Worm (Caenorhabditis elegans) whole organism, late embryonic: ENCODE measurements around the gene ZK105.5.
A peak's percentile ranks its signal among the peaks of the same experiment; 100 is the strongest.

Source experiments
- C38D4.7 ChIP-seq: fragments of 200-800 bp; sonication (Bioruptor generic); optimal IDR thresholded peaks from 2 replicates; lab custom pipeline; 2018; ENCODE audit warnings: mild to moderate bottlenecking, missing genetic modification characterization, moderate library complexity, missing compliant biosample characterization
- F13H6.1 ChIP-seq: sonication (generic microtip); optimal IDR thresholded peaks from 2 replicates; lab custom pipeline; 2016; ENCODE audit warnings: missing genetic modification characterization, missing compliant biosample characterization
- K02D7.2 ChIP-seq: sonication (generic microtip); optimal IDR thresholded peaks from 2 replicates; lab custom pipeline; 2017; ENCODE audit warnings: mild to moderate bottlenecking, missing genetic modification characterization, missing compliant biosample characterization
- Y22D7AL.16 ChIP-seq: sonication (generic microtip); optimal IDR thresholded peaks from 2 replicates; lab custom pipeline; 2016; ENCODE audit warnings: missing genetic modification characterization, missing compliant biosample characterization
- ahr-1 ChIP-seq: sonication (generic microtip); optimal IDR thresholded peaks from 2 replicates; lab custom pipeline; 2016; ENCODE audit warnings: missing genetic modification characterization, missing compliant biosample characterization
- ceh-18 ChIP-seq: sonication (generic microtip); optimal IDR thresholded peaks from 2 replicates; lab custom pipeline; 2016; ENCODE audit warnings: missing genetic modification characterization, missing compliant biosample characterization
- ceh-19 ChIP-seq: fragments of 200-800 bp; sonication (Bioruptor generic); optimal IDR thresholded peaks from 2 replicates; lab custom pipeline; 2018; ENCODE audit warnings: mild to moderate bottlenecking, missing genetic modification characterization, missing compliant biosample characterization
- ceh-24 ChIP-seq: sonication (generic microtip); optimal IDR thresholded peaks from 2 replicates; lab custom pipeline; 2016; ENCODE audit warnings: mild to moderate bottlenecking, missing genetic modification characterization, missing compliant biosample characterization
- ceh-30 ChIP-seq: fragments of 150-350 bp; optimal IDR thresholded peaks from 2 replicates; lab custom pipeline; 2014; ENCODE audit warnings: missing biosample characterization, missing genetic modification characterization
- ceh-34 ChIP-seq: sonication (generic microtip); optimal IDR thresholded peaks from 2 replicates; lab custom pipeline; 2016; ENCODE audit warnings: mild to moderate bottlenecking, missing genetic modification characterization, missing compliant biosample characterization
- ceh-48 ChIP-seq: sonication (generic microtip); optimal IDR thresholded peaks from 2 replicates; lab custom pipeline; 2016; ENCODE audit warnings: missing genetic modification characterization, inconsistent platforms, missing compliant biosample characterization
- ceh-6 ChIP-seq: fragments of 200-800 bp; sonication (Bioruptor generic); optimal IDR thresholded peaks from 2 replicates; lab custom pipeline; 2018; ENCODE audit warnings: mild to moderate bottlenecking, missing genetic modification characterization, missing compliant biosample characterization
- che-1 ChIP-seq: sonication (generic microtip); optimal IDR thresholded peaks from 2 replicates; lab custom pipeline; 2016; ENCODE audit warnings: mild to moderate bottlenecking, missing genetic modification characterization, missing compliant biosample characterization
- dmd-4 ChIP-seq: sonication (generic microtip); optimal IDR thresholded peaks from 2 replicates; lab custom pipeline; 2016; ENCODE audit warnings: borderline replicate concordance, missing genetic modification characterization, missing compliant biosample characterization
- eyg-1 ChIP-seq: sonication (generic microtip); optimal IDR thresholded peaks from 2 replicates; lab custom pipeline; 2016; ENCODE audit warnings: missing genotype, missing genetic modification characterization, missing compliant biosample characterization
- fkh-10 ChIP-seq: fragments of 150-350 bp; optimal IDR thresholded peaks from 2 replicates; lab custom pipeline; 2014; ENCODE audit warnings: missing biosample characterization, missing genetic modification reagents, missing genetic modification characterization
- hlh-15 ChIP-seq: sonication (generic microtip); optimal IDR thresholded peaks from 2 replicates; lab custom pipeline; 2016; ENCODE audit warnings: missing genetic modification characterization, missing compliant biosample characterization
- hlh-30 ChIP-seq: sonication (generic microtip); optimal IDR thresholded peaks from 2 replicates; lab custom pipeline; 2017; ENCODE audit warnings: antibody characterized with exemption, missing genetic modification characterization, missing compliant biosample characterization; ENCODE audit not compliant: insufficient read depth
- hlh-8 ChIP-seq: sonication (generic microtip); optimal IDR thresholded peaks from 2 replicates; lab custom pipeline; 2016; ENCODE audit warnings: missing genotype, missing genetic modification characterization, missing compliant biosample characterization
- lin-11 ChIP-seq: fragments of 200-800 bp; sonication (Bioruptor generic); optimal IDR thresholded peaks from 2 replicates; lab custom pipeline; 2018; ENCODE audit warnings: mild to moderate bottlenecking, missing genetic modification characterization, missing compliant biosample characterization
- mec-3 ChIP-seq: sonication (generic microtip); optimal IDR thresholded peaks from 2 replicates; lab custom pipeline; 2016; ENCODE audit warnings: borderline replicate concordance, missing genetic modification characterization, missing compliant biosample characterization
- nhr-232 ChIP-seq: sonication (generic microtip); optimal IDR thresholded peaks from 2 replicates; lab custom pipeline; 2016; ENCODE audit warnings: missing genetic modification characterization, missing compliant biosample characterization
- npax-4 ChIP-seq: sonication (generic microtip); optimal IDR thresholded peaks from 2 replicates; lab custom pipeline; 2016; ENCODE audit warnings: missing genetic modification characterization, missing compliant biosample characterization
- odd-2 ChIP-seq: sonication (generic microtip); optimal IDR thresholded peaks from 2 replicates; lab custom pipeline; 2017; ENCODE audit warnings: antibody characterized with exemption, mild to moderate bottlenecking, missing genetic modification characterization, missing compliant biosample characterization
- pat-9 ChIP-seq: fragments of 200-800 bp; sonication (Bioruptor generic); optimal IDR thresholded peaks from 2 replicates; lab custom pipeline; 2018; ENCODE audit warnings: mild to moderate bottlenecking, missing genetic modification characterization, moderate library complexity, missing compliant biosample characterization
- pha-2 ChIP-seq: sonication (generic microtip); optimal IDR thresholded peaks from 2 replicates; lab custom pipeline; 2017; ENCODE audit warnings: mild to moderate bottlenecking, missing genetic modification characterization, missing compliant biosample characterization
- pha-4 ChIP-seq: fragments of 150-350 bp; optimal IDR thresholded peaks from 2 replicates; lab custom pipeline; 2018; ENCODE audit warnings: missing biosample characterization, missing genetic modification reagents, missing genetic modification characterization
- ref-2 ChIP-seq: sonication (generic microtip); optimal IDR thresholded peaks from 2 replicates; lab custom pipeline; 2016; ENCODE audit warnings: missing genetic modification characterization, missing compliant biosample characterization
- rnt-1 ChIP-seq: sonication (generic microtip); optimal IDR thresholded peaks from 2 replicates; lab custom pipeline; 2016; ENCODE audit warnings: missing genetic modification characterization, missing compliant biosample characterization
- sdc-2 ChIP-seq: sonication (generic microtip); optimal IDR thresholded peaks from 2 replicates; lab custom pipeline; 2016; ENCODE audit warnings: missing genotype, missing genetic modification characterization, missing compliant biosample characterization
- sox-4 ChIP-seq: sonication (generic microtip); optimal IDR thresholded peaks from 2 replicates; lab custom pipeline; 2017; ENCODE audit warnings: mild to moderate bottlenecking, missing genetic modification characterization, inconsistent platforms, missing compliant biosample characterization
- syd-9 ChIP-seq: sonication (generic microtip); optimal IDR thresholded peaks from 2 replicates; lab custom pipeline; 2016; ENCODE audit warnings: mild to moderate bottlenecking, missing genetic modification characterization, moderate library complexity, missing compliant biosample characterization
- tbx-2 ChIP-seq: sonication (generic microtip); optimal IDR thresholded peaks from 2 replicates; lab custom pipeline; 2016; ENCODE audit warnings: missing genetic modification characterization, missing compliant biosample characterization
- tbx-7 ChIP-seq: sonication (generic microtip); optimal IDR thresholded peaks from 2 replicates; lab custom pipeline; 2016; ENCODE audit warnings: missing genotype, missing genetic modification characterization, missing compliant biosample characterization
- unc-3 ChIP-seq, 2 experiments: fragments of 200-800 bp in 1 of 2; sonication (Bioruptor generic) in 1 of 2; sonication (generic microtip) in 1 of 2; conservative IDR thresholded peaks in 1 of 2; optimal IDR thresholded peaks in 1 of 2; 2 replicates each; pipeline versions ENCODE4 v1.3.6 to Lab custom; 2016 to 2022; ENCODE audit warnings: missing compliant biosample characterization in 2 of 2, missing genetic modification characterization in 2 of 2, missing genetic modification reagents in 1 of 2
- unc-86 ChIP-seq: sonication (generic microtip); optimal IDR thresholded peaks from 2 replicates; lab custom pipeline; 2016; ENCODE audit warnings: missing genetic modification characterization, missing compliant biosample characterization

The ZK105.5 gene

ce11 chrV:7745903-7746302, 28.4 kb upstream of the ZK105.5 start (continued):
- TF ChIP-seq C38D4.7 (GFP tag; lab: Kevin White, UChicago) (no peak), ahr-1 (tag; lab: Kevin White, UChicago) (no peak), ceh-18 (tag; lab: Kevin White, UChicago) (peak; percentile 40), eyg-1 (tag; lab: Kevin White, UChicago) (no peak), tbx-2 (tag; lab: Kevin White, UChicago) (peak; percentile 70), hlh-15 (tag; lab: Kevin White, UChicago) (no peak), ceh-30 (no peak), hlh-8 (tag; lab: Kevin White, UChicago) (no peak), ceh-34 (peak; percentile 17)

- TF ChIP-seq K02D7.2 (tag; lab: Kevin White, UChicago) (no peak), ahr-1 (tag; lab: Kevin White, UChicago) (no peak), ceh-19 (GFP tag; lab: Kevin White, UChicago) (no peak), che-1 (tag; lab: Kevin White, UChicago) (no peak), dmd-4 (tag; lab: Kevin White, UChicago) (no peak), rnt-1 (tag; lab: Kevin White, UChicago) (no peak), ceh-34 (no peak), pha-4 (no peak), unc-3 (GFP tag; conservative IDR thresholded peaks at IDR 0.05; lab: Robert Waterston, UW) (no peak), unc-3 (tag; optimal IDR thresholded peaks at IDR 0.05; lab: Kevin White, UChicago) (no peak), mec-3 (no peak), eyg-1 (tag; lab: Kevin White, UChicago) (no peak), lin-11 (tag; lab: Kevin White, UChicago) (no peak)
Measured at ce11 chrV:7745386-7745785, 27.9 kb upstream of the ZK105.5 start.

ce11 chrV:7744068-7744467, 26.5 kb upstream of the ZK105.5 start:
- TF ChIP-seq ref-2 (tag; lab: Kevin White, UChicago) = no peak
- no peak for TF ChIP-seq pat-9

- no peak for TF ChIP-seq nhr-232 (tag; lab: Kevin White, UChicago)
- TF ChIP-seq pha-2 (tag; lab: Kevin White, UChicago) = no peak
- TF ChIP-seq Y22D7AL.16 = no peak
- TF ChIP-seq ceh-48 (tag; lab: Kevin White, UChicago) = no peak
- TF ChIP-seq odd-2 (tag; lab: Kevin White, UChicago) = no peak
- no peak for TF ChIP-seq ceh-24 (tag; lab: Kevin White, UChicago)
- TF ChIP-seq syd-9 = no peak
- no peak for TF ChIP-seq sox-4 (tag; lab: Kevin White, UChicago)
- TF ChIP-seq ceh-18 (tag; lab: Kevin White, UChicago) = no peak
- TF ChIP-seq unc-86 (tag; lab: Kevin White, UChicago) = no peak
- TF ChIP-seq F13H6.1 (tag; lab: Kevin White, UChicago) = no peak
- TF ChIP-seq tbx-7 (tag; lab: Kevin White, UChicago) = no peak
- TF ChIP-seq npax-4 (tag; lab: Kevin White, UChicago) = no peak
- TF ChIP-seq lin-11 (tag; lab: Kevin White, UChicago) = no peak
- TF ChIP-seq hlh-30 (tag; lab: Kevin White, UChicago) = no peak
- no peak for TF ChIP-seq sdc-2 (tag; lab: Kevin White, UChicago)
- no peak for TF ChIP-seq rnt-1 (tag; lab: Kevin White, UChicago)
- no peak for TF ChIP-seq fkh-10 (GFP tag; lab: Kevin White, UChicago)
- no peak for TF ChIP-seq ceh-6 (GFP tag; lab: Kevin White, UChicago)
- TF ChIP-seq pat-9 = no peak
Measured at ce11 chrV:7742485-7742959, 25.0 kb upstream of the ZK105.5 start, which contains the start of gene fbxl-5. fbxl-5 (plus strand) TSS chrV:7742909.
